Worm (Caenorhabditis elegans) whole organism, L4 larva: ENCODE data around the gene ZK632.10.
A peak's percentile ranks its signal among the peaks of the same experiment; 100 is the strongest.

Experiments used
- R02D3.7 ChIP-seq: fragments of 150-350 bp; sonication (generic microtip); optimal IDR thresholded peaks from 3 replicates; lab custom pipeline; 2014; ENCODE audit warnings: missing biosample characterization, missing genetic modification characterization
- T20F7.1 ChIP-seq: fragments of 200-800 bp; sonication (Bioruptor generic); optimal IDR thresholded peaks from 2 replicates; lab custom pipeline; 2018; ENCODE audit warnings: mild to moderate bottlenecking, missing genetic modification characterization, missing compliant biosample characterization
- ceh-28 ChIP-seq: fragments of 150-350 bp; optimal IDR thresholded peaks from 2 replicates; lab custom pipeline; 2014; ENCODE audit warnings: missing biosample characterization, missing genetic modification reagents, missing genetic modification characterization
- ceh-62 ChIP-seq: sonication (generic microtip); optimal IDR thresholded peaks from 2 replicates; lab custom pipeline; 2017; ENCODE audit warnings: missing biosample characterization, missing genetic modification characterization
- ceh-82 ChIP-seq: sonication (generic microtip); optimal IDR thresholded peaks from 2 replicates; lab custom pipeline; 2017; ENCODE audit warnings: missing biosample characterization, missing genetic modification characterization
- ces-1 ChIP-seq: fragments of 150-350 bp; sonication (generic microtip); optimal IDR thresholded peaks from 4 replicates; lab custom pipeline; 2014; ENCODE audit warnings: missing biosample characterization, missing genetic modification reagents, missing genetic modification characterization
- cey-2 ChIP-seq: sonication (generic microtip); optimal IDR thresholded peaks from 3 replicates; lab custom pipeline; 2017; ENCODE audit warnings: missing genetic modification characterization, mild to moderate bottlenecking, missing compliant biosample characterization, antibody characterized with exemption, borderline replicate concordance; ENCODE audit not compliant: insufficient read depth
- ctbp-1 ChIP-seq: fragments of 200-800 bp; sonication (Bioruptor generic); IDR thresholded peaks from 2 replicates; pipeline ENCODE4 v1.3.6; 2022; ENCODE audit warnings: missing genetic modification reagents, missing genetic modification characterization, missing compliant biosample characterization
- daf-16 ChIP-seq, 3 experiments: sonication (generic microtip); optimal IDR thresholded peaks; 2 replicates each; lab custom pipeline; 2016 to 2017; ENCODE audit warnings: missing genetic modification characterization in 3 of 3, missing genetic modification reagents in 3 of 3, mild to moderate bottlenecking in 2 of 3, missing compliant biosample characterization in 2 of 3, missing biosample characterization in 1 of 3, moderate library complexity in 1 of 3
- daf-19 ChIP-seq: fragments of 200-800 bp; sonication (Bioruptor generic); conservative IDR thresholded peaks from 2 replicates; pipeline ENCODE4 v1.3.6; 2022; ENCODE audit warnings: missing genetic modification characterization, missing compliant biosample characterization
- dmd-6 ChIP-seq: fragments of 200-800 bp; sonication (Bioruptor generic); IDR thresholded peaks from 2 replicates; pipeline ENCODE4 v1.3.6; 2022; ENCODE audit warnings: missing genetic modification reagents, missing genetic modification characterization, missing compliant biosample characterization
- dmd-9 ChIP-seq: fragments of 200-800 bp; sonication (Bioruptor generic); IDR thresholded peaks from 2 replicates; pipeline ENCODE4 v1.3.6; 2022; ENCODE audit warnings: missing genetic modification reagents, missing genetic modification characterization, missing compliant biosample characterization
- dpl-1 ChIP-seq: fragments of 150-350 bp; optimal IDR thresholded peaks from 2 replicates; lab custom pipeline; 2014; ENCODE audit warnings: missing biosample characterization, missing genetic modification reagents, missing genetic modification characterization
- dve-1 ChIP-seq: sonication (generic microtip); optimal IDR thresholded peaks from 2 replicates; lab custom pipeline; 2017; ENCODE audit warnings: antibody characterized with exemption, mild to moderate bottlenecking, missing genetic modification characterization, missing compliant biosample characterization; ENCODE audit not compliant: insufficient read depth
- egl-43 ChIP-seq: fragments of 200-800 bp; sonication (Bioruptor generic); IDR thresholded peaks from 2 replicates; pipeline ENCODE4 v1.3.6; 2022; ENCODE audit warnings: missing genetic modification reagents, missing genetic modification characterization, missing compliant biosample characterization
- fkh-10 ChIP-seq: fragments of 150-350 bp; optimal IDR thresholded peaks from 2 replicates; lab custom pipeline; 2014; ENCODE audit warnings: missing biosample characterization, missing genetic modification reagents, missing genetic modification characterization
- fos-1 ChIP-seq: fragments of 150-350 bp; optimal IDR thresholded peaks from 2 replicates; lab custom pipeline; 2014; ENCODE audit warnings: missing biosample characterization, missing genetic modification characterization
- gei-8 ChIP-seq: fragments of 200-800 bp; sonication (Bioruptor generic); optimal IDR thresholded peaks from 2 replicates; lab custom pipeline; 2018; ENCODE audit warnings: mild to moderate bottlenecking, missing genetic modification characterization, missing compliant biosample characterization
- hlh-11 ChIP-seq: fragments of 200-800 bp; sonication (Bioruptor generic); optimal IDR thresholded peaks from 2 replicates; lab custom pipeline; 2018; ENCODE audit warnings: mild to moderate bottlenecking, missing genetic modification characterization, missing compliant biosample characterization
- hmg-1.1 ChIP-seq: fragments of 200-800 bp; sonication (Bioruptor generic); IDR thresholded peaks from 2 replicates; pipeline ENCODE4 v1.3.6; 2022; ENCODE audit warnings: missing genetic modification reagents, missing genetic modification characterization, missing compliant biosample characterization
- lin-13 ChIP-seq: fragments of 150-350 bp; optimal IDR thresholded peaks from 2 replicates; lab custom pipeline; 2014; ENCODE audit warnings: missing biosample characterization, missing genetic modification reagents, missing genetic modification characterization
- lin-15B ChIP-seq: fragments of 150-350 bp; sonication (generic microtip); optimal IDR thresholded peaks from 3 replicates; lab custom pipeline; 2014; ENCODE audit warnings: missing biosample characterization, missing genetic modification characterization
- lin-29 ChIP-seq: fragments of 200-800 bp; sonication (Bioruptor generic); IDR thresholded peaks from 2 replicates; pipeline ENCODE4 v1.3.6; 2022; ENCODE audit warnings: missing genetic modification reagents, missing genetic modification characterization, missing compliant biosample characterization
- lin-38 ChIP-seq: fragments of 200-800 bp; sonication (Bioruptor generic); IDR thresholded peaks from 2 replicates; pipeline ENCODE4 v1.3.6; 2022; ENCODE audit warnings: missing genetic modification reagents, missing genetic modification characterization, missing compliant biosample characterization
- lir-3 ChIP-seq: sonication (generic microtip); optimal IDR thresholded peaks from 2 replicates; lab custom pipeline; 2016; ENCODE audit warnings: mild to moderate bottlenecking, missing genetic modification characterization, missing compliant biosample characterization
- lsy-2 ChIP-seq, 2 experiments: fragments of 150-350 bp in 1 of 2; sonication (generic microtip) in 1 of 2; optimal IDR thresholded peaks; 2 replicates each; lab custom pipeline; 2014 to 2017; ENCODE audit warnings: missing biosample characterization in 2 of 2, missing genetic modification characterization in 2 of 2
- madf-5 ChIP-seq, 2 experiments: fragments of 200-800 bp; sonication (Bioruptor generic); IDR thresholded peaks; 2 replicates each; pipeline ENCODE4 v1.3.6; 2022; ENCODE audit warnings: missing compliant biosample characterization in 2 of 2, missing genetic modification characterization in 2 of 2
- mep-1 ChIP-seq: fragments of 150-350 bp; sonication (generic microtip); optimal IDR thresholded peaks from 3 replicates; lab custom pipeline; 2014; ENCODE audit warnings: missing biosample characterization, missing genetic modification characterization
- mes-2 ChIP-seq: sonication (generic microtip); optimal IDR thresholded peaks from 2 replicates; lab custom pipeline; 2016; ENCODE audit warnings: missing genotype, mild to moderate bottlenecking, missing genetic modification characterization, missing compliant biosample characterization; ENCODE audit not compliant: poor library complexity, severe bottlenecking
- nhr-10 ChIP-seq: fragments of 150-350 bp; optimal IDR thresholded peaks from 2 replicates; lab custom pipeline; 2014; ENCODE audit warnings: missing biosample characterization, missing genetic modification characterization
- nhr-102 ChIP-seq: sonication (generic microtip); optimal IDR thresholded peaks from 2 replicates; lab custom pipeline; 2016; ENCODE audit warnings: mild to moderate bottlenecking, missing genetic modification characterization, moderate library complexity, missing compliant biosample characterization
- nhr-111 ChIP-seq: fragments of 200-800 bp; sonication (Bioruptor generic); optimal IDR thresholded peaks from 2 replicates; lab custom pipeline; 2018; ENCODE audit warnings: mild to moderate bottlenecking, missing genetic modification characterization, missing compliant biosample characterization
- nhr-28 ChIP-seq: fragments of 150-350 bp; optimal IDR thresholded peaks from 2 replicates; lab custom pipeline; 2014; ENCODE audit warnings: missing biosample characterization, missing genetic modification characterization
- nhr-6 ChIP-seq: fragments of 150-350 bp; optimal IDR thresholded peaks from 2 replicates; lab custom pipeline; 2014; ENCODE audit warnings: missing biosample characterization, missing genetic modification characterization
- nhr-77 ChIP-seq: fragments of 150-350 bp; optimal IDR thresholded peaks from 2 replicates; lab custom pipeline; 2014; ENCODE audit warnings: missing biosample characterization, missing genetic modification characterization
- pha-4 ChIP-seq, 2 experiments: fragments of 150-350 bp in 1 of 2; fragments of 200-800 bp in 1 of 2; sonication (Bioruptor generic) in 1 of 2; IDR thresholded peaks in 1 of 2; optimal IDR thresholded peaks in 1 of 2; 2 replicates each; pipeline versions ENCODE4 v1.3.6 to Lab custom; 2014 to 2022; ENCODE audit warnings: missing genetic modification characterization in 2 of 2, missing genetic modification reagents in 2 of 2, missing biosample characterization in 1 of 2, missing compliant biosample characterization in 1 of 2
- pqm-1 ChIP-seq: sonication (generic microtip); optimal IDR thresholded peaks from 2 replicates; lab custom pipeline; 2017; ENCODE audit warnings: missing biosample characterization, missing genetic modification characterization
- rbr-2 ChIP-seq: sonication (generic microtip); optimal IDR thresholded peaks from 2 replicates; lab custom pipeline; 2016; ENCODE audit warnings: missing genotype, missing genetic modification characterization, missing compliant biosample characterization
- saeg-2 ChIP-seq: fragments of 200-800 bp; sonication (Bioruptor generic); IDR thresholded peaks from 2 replicates; pipeline ENCODE4 v1.3.6; 2022; ENCODE audit warnings: missing genetic modification reagents, missing genetic modification characterization, missing compliant biosample characterization
- skn-1 ChIP-seq: fragments of 150-350 bp; optimal IDR thresholded peaks from 2 replicates; lab custom pipeline; 2014; ENCODE audit warnings: missing biosample characterization, missing genetic modification characterization
- snpc-1.2 ChIP-seq: fragments of 200-800 bp; sonication (Bioruptor generic); IDR thresholded peaks from 2 replicates; pipeline ENCODE4 v1.3.6; 2022; ENCODE audit warnings: missing genetic modification reagents, missing genetic modification characterization, missing compliant biosample characterization
- tra-1 ChIP-seq: fragments of 200-800 bp; sonication (Bioruptor generic); IDR thresholded peaks from 2 replicates; pipeline ENCODE4 v1.3.6; 2022; ENCODE audit warnings: missing genetic modification reagents, missing genetic modification characterization, missing compliant biosample characterization
- unc-130 ChIP-seq: sonication (generic microtip); optimal IDR thresholded peaks from 2 replicates; lab custom pipeline; 2016; ENCODE audit warnings: missing genetic modification reagents, missing genetic modification characterization, missing compliant biosample characterization
- unc-39 ChIP-seq: sonication (generic microtip); optimal IDR thresholded peaks from 2 replicates; lab custom pipeline; 2017; ENCODE audit warnings: missing biosample characterization, missing genetic modification characterization
- unc-62 ChIP-seq, 3 experiments: fragments of 150-350 bp in 1 of 3; sonication (generic microtip); optimal IDR thresholded peaks in 2 of 3; peaks in 1 of 3; 1 replicate in 1 of 3; 2 replicates in 2 of 3; lab custom pipeline; 2014 to 2017; ENCODE audit warnings: missing biosample characterization in 3 of 3, missing genetic modification characterization in 3 of 3, missing genetic modification reagents in 3 of 3, missing genotype in 1 of 3
- zfp-3 ChIP-seq: fragments of 200-800 bp; sonication (Bioruptor generic); conservative IDR thresholded peaks from 2 replicates; pipeline ENCODE4 v1.3.6; 2022; ENCODE audit warnings: missing genetic modification reagents, missing genetic modification characterization, missing compliant biosample characterization
- zip-2 ChIP-seq: fragments of 150-350 bp; optimal IDR thresholded peaks from 2 replicates; lab custom pipeline; 2014; ENCODE audit warnings: missing biosample characterization, missing genetic modification characterization
- ztf-11 ChIP-seq: fragments of 150-350 bp; optimal IDR thresholded peaks from 2 replicates; lab custom pipeline; 2014; ENCODE audit warnings: missing biosample characterization, missing genetic modification characterization
- ztf-7 ChIP-seq: fragments of 150-350 bp; optimal IDR thresholded peaks from 2 replicates; lab custom pipeline; 2014; ENCODE audit warnings: missing biosample characterization, missing genetic modification characterization

The ZK632.10 gene

DNA sequence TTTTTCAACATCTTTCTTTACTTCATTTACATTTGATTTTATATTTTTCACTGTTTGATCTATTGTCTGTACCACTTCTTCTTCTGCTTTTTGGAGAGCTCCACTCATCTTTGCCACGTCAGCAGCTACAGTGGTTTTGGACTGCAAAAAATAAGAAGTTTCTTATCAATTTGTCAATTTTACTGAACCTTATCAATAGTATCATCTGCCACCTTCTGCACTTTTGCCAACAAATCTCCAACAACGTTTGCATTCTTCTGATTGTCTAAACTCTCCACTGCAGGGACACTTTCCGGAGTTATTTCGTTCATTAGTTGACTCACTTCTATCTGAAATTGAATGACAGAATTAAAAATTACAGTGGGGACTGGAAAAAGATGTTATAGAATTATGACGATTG lies 40.7 kb downstream of the ZK632.10 start:
- TF ChIP-seq daf-19 (no peak), unc-62 (GFP tag; optimal IDR thresholded peaks at IDR 0.05 in 1 of 2; lab: Kevin White, UChicago) (no peak), unc-62 (tag; optimal IDR thresholded peaks at IDR 0.05; lab: Kevin White, UChicago) (no peak), gei-8 (GFP tag; lab: Kevin White, UChicago) (no peak), pqm-1 (tag; lab: Kevin White, UChicago) (peak; percentile 88), zfp-3 (GFP tag; lab: Robert Waterston, UW) (no peak), nhr-6 (no peak), snpc-1.2 (GFP tag; lab: Robert Waterston, UW) (no peak), ceh-82 (tag; lab: Kevin White, UChicago) (no peak), ceh-62 (no peak), nhr-77 (peak; percentile 17), ztf-7 (tag; lab: Kevin White, UChicago) (no peak), lin-38 (0 out of 2 replicates have a peak, but pooled peaks have one; percentile 31), nhr-28 (peak; percentile 40), daf-16 (GFP tag; optimal IDR thresholded peaks at IDR 0.05; lab: Kevin White, UChicago) (no peak), daf-16 (tag; optimal IDR thresholded peaks at IDR 0.05; lab: Kevin White, UChicago) (peak; percentile 33), lsy-2 (tag; optimal IDR thresholded peaks at IDR 0.05; lab: Kevin White, UChicago) (peak in 1 of 2 experiments; percentile 10), T20F7.1 (GFP tag; lab: Kevin White, UChicago) (peak; percentile 5), dve-1 (tag; lab: Kevin White, UChicago) (peak; percentile 54), nhr-10 (tag; lab: Kevin White, UChicago) (no peak), dmd-6 (GFP tag; lab: Robert Waterston, UW) (peak; percentile 74)

DNA sequence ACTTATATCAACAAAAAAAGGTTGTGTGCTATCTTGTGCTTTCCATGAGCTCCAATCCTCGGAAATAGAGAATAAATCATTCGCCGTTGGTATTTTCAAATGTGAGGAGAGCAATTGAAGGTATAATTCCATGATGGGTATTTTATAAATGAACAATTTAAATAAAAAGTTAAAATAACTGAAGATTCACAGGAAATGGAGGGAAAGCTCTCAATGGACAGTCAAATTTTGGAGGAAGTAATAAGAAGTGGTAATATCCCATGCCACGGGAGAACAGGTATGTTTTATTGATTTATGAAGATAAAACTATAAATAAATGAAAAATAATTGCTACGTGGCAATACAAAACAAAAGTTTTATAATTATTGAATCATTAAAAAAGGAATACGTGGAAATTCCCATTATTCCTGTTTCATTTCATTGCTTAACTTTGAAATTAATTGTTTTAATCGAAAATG lies 44.4 kb downstream of the ZK632.10 start:
- TF ChIP-seq fos-1 (tag; lab: Kevin White, UChicago) (peak; percentile 51), nhr-28 (no peak), nhr-111 (GFP tag; lab: Kevin White, UChicago) (peak; percentile 51), mes-2 (tag; lab: Kevin White, UChicago) (no peak), saeg-2 (no peak), dpl-1 (GFP tag; lab: Kevin White, UChicago) (no peak), dve-1 (tag; lab: Kevin White, UChicago) (peak; percentile 78), madf-5 (GFP tag; IDR thresholded peaks at IDR 0.05; lab: Robert Waterston, UW) (no peak), egl-43 (no peak), tra-1 (no peak), pha-4 (GFP tag; IDR thresholded peaks at IDR 0.05; lab: Robert Waterston, UW) (0 out of 2 replicates have a peak, but pooled peaks have one; percentile 4), pha-4 (tag; optimal IDR thresholded peaks at IDR 0.05; lab: Kevin White, UChicago) (no peak), rbr-2 (tag; lab: Kevin White, UChicago) (no peak), R02D3.7 (tag; lab: Kevin White, UChicago) (no peak), lsy-2 (tag; optimal IDR thresholded peaks at IDR 0.05; lab: Kevin White, UChicago) (peak in 1 of 2 experiments; percentile 50), dmd-9 (no peak), lir-3 (tag; lab: Kevin White, UChicago) (no peak), cey-2 (tag; lab: Kevin White, UChicago) (no peak), hmg-1.1 (GFP tag; lab: Robert Waterston, UW) (peak; percentile 36; the same call in 1 of the 2 replicates), ztf-11 (tag; lab: Kevin White, UChicago) (no peak), nhr-102 (tag; lab: Kevin White, UChicago) (peak; percentile 73), ceh-28 (no peak), ctbp-1 (GFP tag; lab: Robert Waterston, UW) (0 out of 2 replicates have a peak, but pooled peaks have one; percentile 38), fkh-10 (GFP tag; lab: Kevin White, UChicago) (no peak), hlh-11 (tag; lab: Kevin White, UChicago) (no peak), lin-29 (GFP tag; lab: Robert Waterston, UW) (no peak), mep-1 (tag; lab: Kevin White, UChicago) (peak; percentile 65), lin-13 (GFP tag; lab: Kevin White, UChicago) (no peak), lin-15B (no peak), unc-39 (tag; lab: Kevin White, UChicago) (no peak), ces-1 (GFP tag; lab: Kevin White, UChicago) (no peak), unc-130 (GFP tag; lab: Kevin White, UChicago) (no peak), snpc-1.2 (GFP tag; lab: Robert Waterston, UW) (no peak), skn-1 (tag; lab: Kevin White, UChicago) (no peak), zip-2 (tag; lab: Kevin White, UChicago) (no peak)
